Worm (Caenorhabditis elegans): Measurements from ENCODE around the gene srx-115.
"Not testable (repeated sequence)": the region's sequence is repeated elsewhere in the genome, so short reads cannot be mapped to it uniquely, and the experiment has no call there.

- not testable (repeated sequence) for TF ChIP-seq ztf-11 (tag; optimal IDR thresholded peaks at IDR 0.05); unc-62 (GFP tag; optimal IDR thresholded peaks at IDR 0.05); nhr-237 (tag; optimal IDR thresholded peaks at IDR 0.05); nhr-21 (tag; optimal IDR thresholded peaks at IDR 0.05); nhr-6 (tag; optimal IDR thresholded peaks at IDR 0.05); egl-27 (tag; optimal IDR thresholded peaks at IDR 0.05); R02D3.7 (tag; optimal IDR thresholded peaks at IDR 0.05); nhr-12 (tag; optimal IDR thresholded peaks at IDR 0.05); ceh-16 (tag; optimal IDR thresholded peaks at IDR 0.05); nhr-77 (tag; optimal IDR thresholded peaks at IDR 0.05); lin-39 (tag; optimal IDR thresholded peaks at IDR 0.05); nhr-11 (tag; optimal IDR thresholded peaks at IDR 0.05); fos-1 (tag; optimal IDR thresholded peaks at IDR 0.05)
These were observed 45.5 kb upstream of the srx-115 start, which contains the start of gene droe-8 for ce11 chrV:8726228-8726627.

Data from whole organism, L2 larva.